Worm (Caenorhabditis elegans): ENCODE measurements around the gene sms-5.
"Not testable (repeated sequence)": the region's sequence is repeated elsewhere in the genome, so short reads cannot be mapped to it uniquely, and the experiment has no call there.

Gene sms-5

DNA sequence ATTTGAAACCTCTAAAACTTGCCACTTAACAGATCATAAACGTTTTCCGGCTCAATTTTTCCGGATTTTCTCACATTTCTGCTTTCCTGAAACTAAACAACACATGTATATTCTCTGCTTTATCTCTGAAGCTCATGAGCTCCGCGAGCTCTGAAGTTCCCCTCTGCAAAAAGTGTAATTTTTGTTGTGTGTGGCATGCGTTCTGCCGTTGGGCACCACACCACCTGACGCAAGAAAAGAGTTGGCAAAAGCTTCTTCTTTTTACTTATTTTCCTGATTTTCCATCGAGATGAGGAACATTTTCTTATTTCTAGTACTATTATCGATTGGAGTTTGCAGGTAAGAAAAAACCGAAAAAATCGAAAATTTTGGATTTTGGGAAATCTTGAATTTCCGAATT is 31.2 kb downstream of the sms-5 start, which contains the start of gene lgc-34:
Gene lgc-34, plus strand, starts transcription at position 200 of the 400 bp plus-strand sequence.
- no peak for TF ChIP-seq mml-1 (tag; optimal IDR thresholded peaks at IDR 0.05)
- TF ChIP-seq ztf-11 (tag; optimal IDR thresholded peaks at IDR 0.05) = no peak
- no peak for TF ChIP-seq fkh-2 (tag; optimal IDR thresholded peaks at IDR 0.05)
- TF ChIP-seq nhr-77 (tag; optimal IDR thresholded peaks at IDR 0.05) = no peak
- TF ChIP-seq fos-1 (tag; optimal IDR thresholded peaks at IDR 0.05) = no peak
- TF ChIP-seq daf-12 (tag; optimal IDR thresholded peaks at IDR 0.05) = no peak
- TF ChIP-seq tbx-2 (tag; optimal IDR thresholded peaks at IDR 0.05) = no peak
- no peak for TF ChIP-seq nhr-67 (tag; optimal IDR thresholded peaks at IDR 0.05)
- no peak for TF ChIP-seq lsy-12 (tag; optimal IDR thresholded peaks at IDR 0.05)

DNA sequence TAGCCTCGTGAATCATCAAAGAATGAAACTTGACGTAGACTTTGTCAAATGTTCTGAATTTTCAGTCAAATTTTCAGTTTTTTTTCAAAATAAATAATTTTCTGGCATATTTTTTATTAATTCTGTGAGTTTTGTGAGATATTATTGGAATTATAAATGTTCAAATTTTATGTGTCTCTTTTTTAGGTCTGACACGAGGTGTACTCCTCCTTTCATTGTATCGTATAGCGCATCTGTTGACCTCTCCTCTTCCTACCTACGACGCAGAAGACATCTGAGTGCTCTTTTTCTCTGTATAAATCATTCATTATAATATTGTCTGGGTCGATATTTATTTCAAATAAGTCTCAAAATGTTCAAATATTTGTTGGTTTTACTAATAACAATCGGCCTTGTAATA is 40.0 kb downstream of the sms-5 start, which contains the start of gene T27A1.3:
Gene T27A1.3, plus strand, starts transcription at position 301 of the 400 bp plus-strand sequence.
- TF ChIP-seq ceh-16, nhr-28, ceh-82 (tag; optimal IDR thresholded peaks at IDR 0.05): not testable (repeated sequence)

DNA sequence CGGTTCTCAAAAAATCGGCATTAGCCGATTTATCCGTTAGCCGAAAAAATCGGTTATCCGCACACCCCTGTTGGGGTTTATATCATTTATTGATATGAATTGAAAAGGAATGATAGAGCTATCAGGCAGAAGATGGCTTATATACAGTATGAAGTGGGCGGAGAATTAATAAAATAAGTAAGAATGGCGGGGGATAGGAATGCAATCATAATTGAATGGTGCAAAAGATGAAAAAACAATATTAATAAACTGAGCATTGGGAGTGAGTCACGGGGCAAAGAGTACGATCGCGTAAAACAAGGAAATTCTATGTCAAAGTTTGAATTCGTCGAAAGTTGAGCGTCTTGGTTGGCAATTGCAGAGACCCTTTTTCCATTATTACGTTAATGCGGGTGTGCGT is 41.6 kb downstream of the sms-5 start, which contains the start of gene T27A1.2:
Gene T27A1.2, minus strand, starts transcription at position 101 of the 400 bp plus-strand sequence.
- TF ChIP-seq ceh-82 (tag; optimal IDR thresholded peaks at IDR 0.05) (no peak), R02D3.7 (tag; optimal IDR thresholded peaks at IDR 0.05) (no peak), tbx-2 (tag; optimal IDR thresholded peaks at IDR 0.05) (no peak), jun-1 (tag; optimal IDR thresholded peaks at IDR 0.05) (no peak), nhr-77 (tag; optimal IDR thresholded peaks at IDR 0.05) (no peak), elt-3 (tag; optimal IDR thresholded peaks at IDR 0.05) (no peak), nhr-76 (tag; optimal IDR thresholded peaks at IDR 0.05) (no peak), unc-39 (tag; optimal IDR thresholded peaks at IDR 0.05) (no peak), fos-1 (tag; optimal IDR thresholded peaks at IDR 0.05) (no peak), lin-39 (tag; optimal IDR thresholded peaks at IDR 0.05) (no peak), ama-1 (optimal IDR thresholded peaks at IDR 0.05) (no peak), snpc-4 (tag; optimal IDR thresholded peaks at IDR 0.05) (no peak), nhr-12 (tag; optimal IDR thresholded peaks at IDR 0.05) (no peak), lsy-12 (tag; optimal IDR thresholded peaks at IDR 0.05) (no peak), nhr-25 (tag; optimal IDR thresholded peaks at IDR 0.05) (no peak), ceh-28 (tag; optimal IDR thresholded peaks at IDR 0.05) (no peak), nhr-11 (tag; optimal IDR thresholded peaks at IDR 0.05) (no peak), sea-2 (GFP tag; optimal IDR thresholded peaks at IDR 0.05) (no peak)

DNA sequence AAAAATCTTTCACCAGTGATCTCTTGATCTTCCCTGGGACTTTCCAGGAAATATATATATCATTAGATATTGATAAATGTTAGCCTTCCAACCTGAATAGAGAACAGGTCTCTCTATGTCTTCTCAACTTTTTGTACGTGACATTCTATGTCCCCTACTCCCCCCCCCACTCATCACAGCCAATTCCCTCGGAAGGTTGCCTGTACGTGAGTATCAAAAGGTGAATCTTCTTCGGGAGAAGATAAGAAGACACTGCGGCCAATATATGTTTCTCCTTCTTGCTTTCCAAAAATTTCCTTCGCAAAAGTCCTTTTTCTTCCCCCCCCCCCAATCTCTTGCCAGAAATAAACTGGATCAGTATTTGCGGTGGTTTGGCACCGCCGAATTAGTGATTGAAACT is 47.2 kb downstream of the sms-5 start:
- TF ChIP-seq pqm-1 (tag; optimal IDR thresholded peaks at IDR 0.05) (no peak), nhr-23 (tag; optimal IDR thresholded peaks at IDR 0.05) (peak; percentile 60), ama-1 (optimal IDR thresholded peaks at IDR 0.05) (peak; percentile 9), nfya-1 (tag; optimal IDR thresholded peaks at IDR 0.05; ENCODE audit: insufficient read depth) (peak; percentile 6), hmg-11 (tag; optimal IDR thresholded peaks at IDR 0.05) (no peak), sea-2 (GFP tag; optimal IDR thresholded peaks at IDR 0.05) (no peak), fkh-10 (GFP tag; optimal IDR thresholded peaks at IDR 0.05) (no peak), daf-12 (tag; optimal IDR thresholded peaks at IDR 0.05) (no peak), ceh-16 (tag; optimal IDR thresholded peaks at IDR 0.05) (no peak), ceh-9 (tag; optimal IDR thresholded peaks at IDR 0.05) (no peak), egl-27 (tag; optimal IDR thresholded peaks at IDR 0.05) (no peak), elt-1 (tag; optimal IDR thresholded peaks at IDR 0.05) (no peak), unc-62 (GFP tag; optimal IDR thresholded peaks at IDR 0.05) (peak; percentile 5), mdl-1 (tag; optimal IDR thresholded peaks at IDR 0.05) (no peak), nhr-43 (tag; optimal IDR thresholded peaks at IDR 0.05; ENCODE audit: poor library complexity, severe bottlenecking) (peak; percentile 58), nhr-25 (tag; optimal IDR thresholded peaks at IDR 0.05) (no peak), elt-3 (tag; optimal IDR thresholded peaks at IDR 0.05) (peak in 1 of 3 experiments; percentile 8)

DNA sequence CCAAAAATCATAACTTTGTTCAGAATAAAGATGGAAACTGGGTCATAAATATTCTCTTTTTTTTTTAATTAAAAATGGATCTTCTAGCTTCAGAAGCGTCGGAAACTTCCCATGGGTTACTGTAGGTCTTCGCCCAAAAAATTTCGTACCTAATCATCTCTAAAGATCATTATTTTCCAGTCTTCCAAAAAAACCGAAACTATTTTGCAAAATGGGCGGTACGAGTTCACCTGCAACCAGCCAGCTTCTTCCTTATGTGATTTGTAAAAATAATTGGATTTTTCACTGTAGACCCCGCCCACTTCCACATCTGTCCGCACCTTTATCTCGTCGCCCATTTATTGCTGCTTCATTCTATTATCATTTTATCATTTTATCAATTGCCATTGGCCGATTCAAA is 51.2 kb downstream of the sms-5 start, which contains the start of gene mlt-10:
Gene mlt-10, plus strand, starts transcription at position 301 of the 400 bp plus-strand sequence.
- TF ChIP-seq unc-62 (GFP tag; optimal IDR thresholded peaks at IDR 0.05) (no peak), egl-27 (tag; optimal IDR thresholded peaks at IDR 0.05) (no peak), nhr-25 (tag; optimal IDR thresholded peaks at IDR 0.05) (no peak), skn-1 (tag; optimal IDR thresholded peaks at IDR 0.05) (no peak), sea-2 (GFP tag; optimal IDR thresholded peaks at IDR 0.05) (no peak), lin-15B (tag; optimal IDR thresholded peaks at IDR 0.05) (no peak), ztf-11 (tag; optimal IDR thresholded peaks at IDR 0.05) (no peak), ama-1 (optimal IDR thresholded peaks at IDR 0.05) (no peak), nhr-77 (tag; optimal IDR thresholded peaks at IDR 0.05) (no peak), fkh-2 (tag; optimal IDR thresholded peaks at IDR 0.05) (no peak), nhr-237 (tag; optimal IDR thresholded peaks at IDR 0.05) (no peak), ceh-82 (tag; optimal IDR thresholded peaks at IDR 0.05) (no peak), elt-2 (tag; optimal IDR thresholded peaks at IDR 0.05) (no peak), eor-1 (tag; optimal IDR thresholded peaks at IDR 0.05) (no peak), ceh-9 (tag; optimal IDR thresholded peaks at IDR 0.05) (no peak), nhr-43 (tag; optimal IDR thresholded peaks at IDR 0.05; ENCODE audit: poor library complexity, severe bottlenecking) (no peak)
